Fruit fly (Drosophila melanogaster) whole organism, embryonic: ENCODE data around the gene N.
A peak's percentile ranks its signal among the peaks of the same experiment; 100 is the strongest.

Experiments
- ATbp ChIP-seq: fragments of 200-800 bp; sonication (Bioruptor generic); optimal IDR thresholded peaks from 2 replicates; lab custom pipeline; 2017; ENCODE audit warnings: missing biosample characterization, mild to moderate bottlenecking, missing genetic modification characterization, missing genetic modification reagents
- Antp ChIP-seq: fragments of 200-800 bp; sonication (Bioruptor generic); optimal IDR thresholded peaks from 3 replicates; lab custom pipeline; 2016; ENCODE audit warnings: missing biosample characterization, missing genetic modification characterization
- B-H2 ChIP-seq: fragments of 200-800 bp; sonication (Bioruptor generic); optimal IDR thresholded peaks from 2 replicates; lab custom pipeline; 2018; ENCODE audit warnings: missing biosample characterization, mild to moderate bottlenecking, missing genetic modification characterization
- Bteb2 ChIP-seq: fragments of 200-800 bp; sonication (Bioruptor generic); optimal IDR thresholded peaks from 2 replicates; lab custom pipeline; 2016; ENCODE audit warnings: missing biosample characterization, missing genetic modification characterization
- CG10147 ChIP-seq: fragments of 200-800 bp; sonication (Bioruptor generic); optimal IDR thresholded peaks from 2 replicates; lab custom pipeline; 2019; ENCODE audit warnings: missing biosample characterization, mild to moderate bottlenecking, missing genetic modification characterization, moderate library complexity
- CG10565 ChIP-seq: fragments of 200-800 bp; sonication (Bioruptor generic); optimal IDR thresholded peaks from 3 replicates; lab custom pipeline; 2016; ENCODE audit warnings: missing biosample characterization, mild to moderate bottlenecking, missing genetic modification characterization
- CG1233 ChIP-seq: fragments of 200-800 bp; sonication (Bioruptor generic); optimal IDR thresholded peaks from 4 replicates; lab custom pipeline; 2018; ENCODE audit warnings: missing biosample characterization, mild to moderate bottlenecking, missing genetic modification characterization
- CG12391 ChIP-seq: fragments of 200-800 bp; sonication (Bioruptor generic); optimal IDR thresholded peaks from 3 replicates; lab custom pipeline; 2018; ENCODE audit warnings: missing biosample characterization, mild to moderate bottlenecking, missing genetic modification characterization, moderate library complexity
- CG15601 ChIP-seq: fragments of 200-800 bp; sonication (Bioruptor generic); optimal IDR thresholded peaks from 3 replicates; lab custom pipeline; 2019; ENCODE audit warnings: missing biosample characterization, mild to moderate bottlenecking, missing genetic modification characterization, moderate library complexity
- CG17829 ChIP-seq: fragments of 200-800 bp; optimal IDR thresholded peaks from 2 replicates; lab custom pipeline; 2019; ENCODE audit warnings: missing biosample characterization, mild to moderate bottlenecking, missing genetic modification characterization, moderate library complexity
- CG18476 ChIP-seq: fragments of 200-800 bp; sonication (Bioruptor generic); optimal IDR thresholded peaks from 2 replicates; lab custom pipeline; 2016; ENCODE audit warnings: missing biosample characterization, mild to moderate bottlenecking, missing genetic modification characterization
- CG2116 ChIP-seq: fragments of 200-800 bp; sonication (Bioruptor generic); optimal IDR thresholded peaks from 3 replicates; lab custom pipeline; 2018; ENCODE audit warnings: missing biosample characterization, mild to moderate bottlenecking, missing genetic modification characterization
- CG31441 ChIP-seq: fragments of 200-800 bp; sonication (Bioruptor generic); IDR thresholded peaks from 2 replicates; pipeline ENCODE4 v1.3.6; 2022; ENCODE audit warnings: missing biosample characterization, missing genetic modification characterization
- CG3281 ChIP-seq: fragments of 200-800 bp; sonication (Bioruptor generic); optimal IDR thresholded peaks from 3 replicates; lab custom pipeline; 2017; ENCODE audit warnings: missing biosample characterization, mild to moderate bottlenecking, missing genetic modification characterization
- CG34422 ChIP-seq: fragments of 200-800 bp; sonication (Bioruptor generic); IDR thresholded peaks from 3 replicates; pipeline ENCODE4 v1.3.6; 2022; ENCODE audit warnings: missing biosample characterization, missing genetic modification characterization
- CG6854 ChIP-seq: fragments of 200-800 bp; sonication (Bioruptor generic); optimal IDR thresholded peaks from 3 replicates; lab custom pipeline; 2017; ENCODE audit warnings: missing biosample characterization, mild to moderate bottlenecking, missing genetic modification characterization
- CG7928 ChIP-seq: fragments of 200-800 bp; sonication (Bioruptor generic); optimal IDR thresholded peaks from 2 replicates; lab custom pipeline; 2017; ENCODE audit warnings: missing biosample characterization, mild to moderate bottlenecking, missing genetic modification characterization
- CG9932 ChIP-seq: fragments of 200-800 bp; sonication (Bioruptor generic); IDR thresholded peaks from 2 replicates; pipeline ENCODE4 v1.3.6; 2022; ENCODE audit warnings: missing biosample characterization, missing genetic modification characterization
- CHES-1-like ChIP-seq: fragments of 200-800 bp; sonication (Bioruptor generic); optimal IDR thresholded peaks from 2 replicates; lab custom pipeline; 2016; ENCODE audit warnings: missing biosample characterization, missing genetic modification characterization
- D ChIP-seq, 2 experiments: fragments of 200-800 bp in 1 of 2; fragments of >200 bp in 1 of 2; sonication (Bioruptor generic) in 1 of 2; optimal IDR thresholded peaks; 2 replicates in 1 of 2; 3 replicates in 1 of 2; lab custom pipeline; 2017; ENCODE audit warnings: mild to moderate bottlenecking in 1 of 2, missing biosample characterization in 1 of 2, missing genetic modification characterization in 1 of 2, missing genetic modification reagents in 1 of 2
- Dref ChIP-seq: fragments of 200-800 bp; sonication (Bioruptor generic); IDR thresholded peaks from 2 replicates; pipeline ENCODE4 v1.3.6; 2022; ENCODE audit warnings: missing biosample characterization, missing genetic modification characterization
- Fer3 ChIP-seq: fragments of 200-800 bp; sonication (Bioruptor generic); optimal IDR thresholded peaks from 2 replicates; lab custom pipeline; 2018; ENCODE audit warnings: missing biosample characterization, mild to moderate bottlenecking, missing genetic modification characterization, moderate library complexity
- Hr3 ChIP-seq: fragments of 200-800 bp; sonication (Bioruptor generic); optimal IDR thresholded peaks from 3 replicates; lab custom pipeline; 2016; ENCODE audit warnings: missing biosample characterization, missing genetic modification characterization
- Lim3 ChIP-seq: fragments of 200-800 bp; sonication (Bioruptor generic); IDR thresholded peaks from 2 replicates; pipeline ENCODE4 v1.3.6; 2022; ENCODE audit warnings: missing biosample characterization, missing genetic modification characterization
- Mrtf ChIP-seq: fragments of 200-800 bp; sonication (Bioruptor generic); IDR thresholded peaks from 3 replicates; pipeline ENCODE4 v1.3.6; 2022; ENCODE audit warnings: missing biosample characterization, missing genetic modification characterization
- Neu2 ChIP-seq: fragments of 200-800 bp; sonication (Bioruptor generic); optimal IDR thresholded peaks from 3 replicates; lab custom pipeline; 2016; ENCODE audit warnings: missing biosample characterization, missing genetic modification characterization, borderline replicate concordance
- Scr ChIP-seq: fragments of 200-800 bp; sonication (Bioruptor generic); IDR thresholded peaks from 2 replicates; pipeline ENCODE4 v1.3.6; 2022; ENCODE audit warnings: missing biosample characterization, missing genetic modification characterization; ENCODE audit not compliant: partially characterized antibody
- TFAM ChIP-seq: fragments of 200-800 bp; sonication (Bioruptor generic); optimal IDR thresholded peaks from 2 replicates; lab custom pipeline; 2017; ENCODE audit warnings: missing biosample characterization, missing genetic modification characterization, inconsistent platforms
- al ChIP-seq: fragments of 200-800 bp; sonication (Bioruptor generic); IDR thresholded peaks from 2 replicates; pipeline ENCODE4 v1.3.6; 2022; ENCODE audit warnings: missing biosample characterization, missing genetic modification characterization
- amos ChIP-seq: fragments of 200-800 bp; sonication (Bioruptor generic); IDR thresholded peaks from 2 replicates; pipeline ENCODE4 v1.3.6; 2022; ENCODE audit warnings: missing biosample characterization, missing genetic modification characterization; ENCODE audit not compliant: partially characterized antibody
- ash1 ChIP-seq: fragments of 200-800 bp; sonication (Bioruptor generic); optimal IDR thresholded peaks from 2 replicates; lab custom pipeline; 2018; ENCODE audit warnings: missing biosample characterization, mild to moderate bottlenecking, missing genetic modification characterization
- bbx ChIP-seq: fragments of 200-800 bp; sonication (Bioruptor generic); IDR thresholded peaks from 2 replicates; pipeline ENCODE4 v1.3.6; 2022; ENCODE audit warnings: missing biosample characterization, missing genetic modification characterization; ENCODE audit not compliant: partially characterized antibody
- cato ChIP-seq: fragments of 200-800 bp; sonication (Bioruptor generic); optimal IDR thresholded peaks from 2 replicates; lab custom pipeline; 2016; ENCODE audit warnings: missing biosample characterization, missing genetic modification characterization, borderline replicate concordance
- danr ChIP-seq: fragments of 200-800 bp; sonication (Bioruptor generic); IDR thresholded peaks from 2 replicates; pipeline ENCODE4 v1.3.6; 2022; ENCODE audit warnings: missing biosample characterization, missing genetic modification characterization
- dysf ChIP-seq: fragments of 200-800 bp; sonication (Bioruptor generic); IDR thresholded peaks from 3 replicates; pipeline ENCODE4 v1.3.6; 2022; ENCODE audit warnings: missing biosample characterization, missing genetic modification characterization
- emc ChIP-seq: fragments of 200-800 bp; sonication (Bioruptor generic); optimal IDR thresholded peaks from 2 replicates; lab custom pipeline; 2016; ENCODE audit warnings: missing biosample characterization, missing genetic modification characterization
- fd3F ChIP-seq: fragments of 200-800 bp; sonication (Bioruptor generic); optimal IDR thresholded peaks from 2 replicates; lab custom pipeline; 2018; ENCODE audit warnings: missing biosample characterization, mild to moderate bottlenecking, missing genetic modification characterization, moderate library complexity
- ind ChIP-seq: fragments of 200-800 bp; sonication (Bioruptor generic); optimal IDR thresholded peaks from 3 replicates; lab custom pipeline; 2016; ENCODE audit warnings: missing biosample characterization, missing genetic modification characterization
- jigr1 ChIP-seq: fragments of 200-800 bp; sonication (Bioruptor generic); IDR thresholded peaks from 3 replicates; pipeline ENCODE4 v1.3.6; 2022; ENCODE audit warnings: missing biosample characterization, missing genetic modification characterization
- lola ChIP-seq, 3 experiments: fragments of >200 bp in 2 of 3; fragments of 200-800 bp in 1 of 3; sonication (Bioruptor generic) in 1 of 3; optimal IDR thresholded peaks; 2 replicates each; lab custom pipeline; 2017 to 2019; ENCODE audit warnings: missing biosample characterization in 3 of 3, missing genetic modification characterization in 3 of 3, mild to moderate bottlenecking in 1 of 3, moderate library complexity in 1 of 3
- prd ChIP-seq, 3 experiments: fragments of >200 bp in 2 of 3; fragments of 200-800 bp in 1 of 3; sonication (Bioruptor generic) in 1 of 3; optimal IDR thresholded peaks in 2 of 3; IDR thresholded peaks in 1 of 3; 2 replicates in 2 of 3; 3 replicates in 1 of 3; pipeline versions ENCODE4 v1.3.6 to Lab custom; 2017 to 2022; ENCODE audit warnings: missing biosample characterization in 1 of 3, missing genetic modification characterization in 1 of 3
- row ChIP-seq: fragments of 200-800 bp; sonication (Bioruptor generic); IDR thresholded peaks from 3 replicates; pipeline ENCODE4 v1.3.6; 2022; ENCODE audit warnings: missing biosample characterization, missing genetic modification characterization
- shn ChIP-seq: fragments of 200-800 bp; sonication (Bioruptor generic); optimal IDR thresholded peaks from 3 replicates; lab custom pipeline; 2016; ENCODE audit warnings: missing biosample characterization, missing genetic modification characterization
- sr ChIP-seq: fragments of 200-800 bp; sonication (Bioruptor generic); IDR thresholded peaks from 3 replicates; pipeline ENCODE4 v1.3.6; 2022; ENCODE audit warnings: missing biosample characterization, missing genetic modification characterization
- tap ChIP-seq: fragments of 200-800 bp; optimal IDR thresholded peaks from 3 replicates; lab custom pipeline; 2019; ENCODE audit warnings: missing biosample characterization, mild to moderate bottlenecking, missing genetic modification characterization, moderate library complexity
- tin ChIP-seq: fragments of 200-800 bp; sonication (Bioruptor generic); optimal IDR thresholded peaks from 3 replicates; lab custom pipeline; 2016; ENCODE audit warnings: missing biosample characterization, missing genetic modification characterization
- tio ChIP-seq: fragments of 200-800 bp; sonication (Bioruptor generic); optimal IDR thresholded peaks from 2 replicates; lab custom pipeline; 2017; ENCODE audit warnings: missing biosample characterization, missing genetic modification characterization, inconsistent platforms
- trh ChIP-seq: fragments of 200-800 bp; sonication (Bioruptor generic); optimal IDR thresholded peaks from 2 replicates; lab custom pipeline; 2016; ENCODE audit warnings: missing biosample characterization, missing genetic modification characterization
- usp ChIP-seq: fragments of >200 bp; optimal IDR thresholded peaks from 2 replicates; lab custom pipeline; 2017; ENCODE audit warnings: missing biosample characterization, missing genetic modification characterization
- vfl ChIP-seq: fragments of 200-800 bp; sonication (Bioruptor generic); optimal IDR thresholded peaks from 2 replicates; lab custom pipeline; 2016; ENCODE audit warnings: missing biosample characterization, missing genetic modification characterization

N gene

DNA sequence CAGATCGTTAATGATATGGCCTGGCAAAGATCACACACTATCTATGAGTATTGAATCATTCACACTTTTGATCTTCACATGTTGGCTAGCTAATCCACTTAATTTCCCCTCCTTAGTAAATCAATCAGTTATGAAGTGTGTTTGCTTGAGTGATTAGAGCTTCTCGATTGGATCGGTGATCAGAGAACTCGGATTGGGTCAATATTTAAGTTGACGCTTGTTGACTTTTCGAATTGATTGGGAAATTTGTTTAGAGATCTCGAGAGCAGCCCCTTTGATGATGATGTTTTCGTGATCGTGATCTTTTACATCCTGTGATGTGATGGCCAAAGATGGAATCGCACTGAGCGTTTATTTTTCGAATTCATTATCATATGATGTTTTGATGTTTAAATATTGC lies 53.7 kb downstream of the N start (continued):
- TF ChIP-seq usp (GFP tag; lab: Kevin White, UChicago): no peak
- TF ChIP-seq Dref (GFP tag; lab: Robert Waterston, UW): no peak
- TF ChIP-seq dysf (GFP tag; lab: Robert Waterston, UW): no peak
- peak; percentile 40 for TF ChIP-seq CG3281 (GFP tag; lab: Kevin White, UChicago)
- peak; percentile 43 for TF ChIP-seq CG15601 (tag; lab: Kevin White, UChicago)
- TF ChIP-seq danr: no peak
- TF ChIP-seq CG7928 (GFP tag; lab: Kevin White, UChicago): no peak
- TF ChIP-seq Bteb2 (GFP tag; lab: Kevin White, UChicago): no peak
- no peak for TF ChIP-seq shn
- no peak for TF ChIP-seq CG17829 (tag; lab: Kevin White, UChicago)
- peak; percentile 32; the same call in 1 of the 2 replicates for TF ChIP-seq CG31441
- TF ChIP-seq sr (GFP tag; lab: Robert Waterston, UW): 0 out of 3 replicates have a peak, but pooled peaks have one; percentile 34
- TF ChIP-seq amos (GFP tag; lab: Robert Waterston, UW): no peak
- peak; percentile 14 for TF ChIP-seq CG12391 (tag; lab: Kevin White, UChicago)
- no peak for TF ChIP-seq CG10565 (GFP tag; lab: Kevin White, UChicago)
- no peak for TF ChIP-seq TFAM (GFP tag; lab: Kevin White, UChicago)
- no peak for TF ChIP-seq ash1 (GFP tag; lab: Kevin White, UChicago)
- TF ChIP-seq bbx (GFP tag; lab: Robert Waterston, UW): no peak
- no peak for TF ChIP-seq Lim3 (GFP tag; lab: Robert Waterston, UW)
- peak; percentile 40 for TF ChIP-seq B-H2 (GFP tag; lab: Kevin White, UChicago)
- TF ChIP-seq ind: no peak
- peak; percentile 19 for TF ChIP-seq fd3F
- TF ChIP-seq tin (GFP tag; lab: Kevin White, UChicago): no peak
- no peak for TF ChIP-seq CG6854
- TF ChIP-seq row (GFP tag; lab: Robert Waterston, UW): no peak
- TF ChIP-seq CG2116: no peak
- peak in 1 of 3 experiments; percentile 2 for TF ChIP-seq lola (GFP tag; optimal IDR thresholded peaks at IDR 0.05; lab: Kevin White, UChicago)
- TF ChIP-seq Fer3 (tag; lab: Kevin White, UChicago): peak; percentile 59
- TF ChIP-seq cato (GFP tag; lab: Kevin White, UChicago): no peak
- peak; percentile 77 for TF ChIP-seq ATbp (GFP tag; lab: Kevin White, UChicago)
- peak; percentile 17 for TF ChIP-seq CHES-1-like (GFP tag; lab: Kevin White, UChicago)
- TF ChIP-seq emc (GFP tag; lab: Kevin White, UChicago): no peak
- TF ChIP-seq Neu2 (GFP tag; lab: Kevin White, UChicago): no peak
- TF ChIP-seq Mrtf (GFP tag; lab: Robert Waterston, UW): no peak
- TF ChIP-seq prd (optimal IDR thresholded peaks at IDR 0.05; lab: Kevin White, UChicago): no peak
- TF ChIP-seq prd (GFP tag; IDR thresholded peaks at IDR 0.05; lab: Robert Waterston, UW): no peak
- no peak for TF ChIP-seq Scr (GFP tag; lab: Robert Waterston, UW)
- no peak for TF ChIP-seq D (optimal IDR thresholded peaks at IDR 0.05; lab: Kevin White, UChicago)
- peak; percentile 43 for TF ChIP-seq D (GFP tag; optimal IDR thresholded peaks at IDR 0.05; lab: Kevin White, UChicago)
- no peak for TF ChIP-seq CG34422 (GFP tag; lab: Robert Waterston, UW)
- TF ChIP-seq Hr3 (GFP tag; lab: Kevin White, UChicago): no peak
- no peak for TF ChIP-seq CG10147 (GFP tag; lab: Kevin White, UChicago)
- TF ChIP-seq vfl: no peak
- no peak for TF ChIP-seq al
- TF ChIP-seq CG9932 (GFP tag; lab: Robert Waterston, UW): no peak
- peak; percentile 26 for TF ChIP-seq Antp (GFP tag; lab: Kevin White, UChicago)
- peak; percentile 28 for TF ChIP-seq tio (GFP tag; lab: Kevin White, UChicago)
- no peak for TF ChIP-seq trh
- no peak for TF ChIP-seq CG18476 (GFP tag; lab: Kevin White, UChicago)
- peak; percentile 64 for TF ChIP-seq CG1233
- no peak for TF ChIP-seq jigr1 (GFP tag; lab: Robert Waterston, UW)
- peak; percentile 47 for TF ChIP-seq tap
